Worm (Caenorhabditis elegans): ENCODE data around the gene C24G6.8.

C24G6.8 gene

ce11 chrV:5490205-5490604 is 45.5 kb downstream of the C24G6.8 start, which contains the start of gene T05C3.6:
TSS of gene T05C3.6 (plus strand) at chrV:5490445.
- no peak for TF ChIP-seq unc-62 (GFP tag; optimal IDR thresholded peaks at IDR 0.05)

DNA sequence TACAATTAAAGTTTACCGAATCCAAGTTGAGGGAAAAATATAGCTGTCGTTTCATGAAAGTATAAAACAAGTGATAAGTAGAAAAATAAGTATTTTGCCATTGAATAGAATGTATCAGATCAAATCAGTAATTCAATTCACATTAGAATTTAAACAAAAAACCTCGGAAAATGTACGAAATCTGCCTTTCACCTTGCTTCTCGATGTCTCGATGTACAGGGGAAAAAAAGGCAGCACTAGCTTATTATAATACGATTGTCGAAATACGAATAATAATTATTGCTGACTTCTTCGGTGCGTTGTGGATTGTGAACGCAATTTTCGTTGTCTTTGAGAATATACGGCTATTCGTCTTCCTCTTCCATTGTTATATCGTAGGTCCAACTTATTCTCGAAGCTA is 46.9 kb downstream of the C24G6.8 start, which contains the start of gene grl-18:
Gene grl-18 (minus strand): TSS at position 101 of the 400 bp plus-strand sequence.
- no peak for TF ChIP-seq unc-62 (GFP tag; optimal IDR thresholded peaks at IDR 0.05)

DNA sequence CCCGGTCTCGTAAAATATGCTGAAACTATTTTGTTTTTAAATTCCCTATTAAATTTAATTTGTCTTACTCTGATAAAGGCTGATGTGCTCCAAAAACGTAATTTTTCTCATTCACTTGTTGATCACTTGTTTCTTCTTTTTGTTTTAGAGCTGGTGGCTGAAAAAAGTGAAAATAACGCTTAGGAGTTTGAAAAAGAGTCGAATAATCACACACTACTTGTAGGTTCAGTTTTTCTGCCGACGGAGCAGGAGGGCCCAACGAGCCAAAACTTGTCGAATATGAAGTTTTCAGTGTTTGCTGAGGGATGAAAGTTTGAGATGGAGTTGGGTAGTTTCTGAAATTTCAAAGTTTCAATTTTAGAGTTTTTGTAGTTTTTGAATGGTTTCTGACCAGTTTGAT is 48.5 kb downstream of the C24G6.8 start:
- TF ChIP-seq unc-62 (GFP tag; optimal IDR thresholded peaks at IDR 0.05) = no peak

DNA sequence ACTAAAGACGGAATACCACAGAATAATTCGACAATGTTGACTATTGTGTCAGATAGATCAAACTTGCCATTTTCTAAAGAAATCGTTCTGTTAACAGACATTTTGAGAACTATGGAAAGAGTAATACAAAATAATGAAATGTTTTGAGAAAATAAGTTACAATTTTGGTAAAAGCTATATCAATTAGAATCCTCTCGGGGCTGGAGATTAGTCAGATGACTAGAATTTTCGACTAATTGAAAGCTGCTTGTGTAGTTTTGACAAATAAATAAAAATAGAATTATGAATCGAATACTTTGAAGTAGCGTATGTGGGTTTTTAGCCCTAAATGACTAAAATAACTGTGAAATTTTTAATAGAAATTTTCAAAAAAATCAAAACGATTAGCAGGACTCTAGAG is 50.8 kb downstream of the C24G6.8 start, which contains the start of gene srg-65:
Gene srg-65 (minus strand): TSS at position 101 of the 400 bp plus-strand sequence.
- TF ChIP-seq unc-62 (GFP tag; optimal IDR thresholded peaks at IDR 0.05) = no peak
